Worm (Caenorhabditis elegans): ENCODE data around the gene srj-18.

- no peak for TF ChIP-seq hnd-1 (tag; optimal IDR thresholded peaks at IDR 0.05)
- no peak for TF ChIP-seq ama-1 (optimal IDR thresholded peaks at IDR 0.05)
Measured at ce11 chrV:2800676-2801075, 26.5 kb downstream of the srj-18 start.

Data from whole organism, early embryonic.